Worm (Caenorhabditis elegans) whole organism, L4/young adult: ENCODE results near the gene srh-173.

Experiments
- W03F9.2 ChIP-seq: fragments of 150-350 bp; optimal IDR thresholded peaks from 2 replicates; lab custom pipeline; 2014; ENCODE audit warnings: missing biosample characterization, missing genetic modification characterization
- dao-5 ChIP-seq: sonication (generic microtip); optimal IDR thresholded peaks from 2 replicates; lab custom pipeline; 2016; ENCODE audit warnings: missing genotype, missing genetic modification characterization, moderate library complexity, missing compliant biosample characterization
- him-1 ChIP-seq: sonication (generic microtip); optimal IDR thresholded peaks from 2 replicates; lab custom pipeline; 2016; ENCODE audit warnings: missing genotype, missing genetic modification reagents, missing genetic modification characterization, missing compliant biosample characterization

Gene srh-173

DNA sequence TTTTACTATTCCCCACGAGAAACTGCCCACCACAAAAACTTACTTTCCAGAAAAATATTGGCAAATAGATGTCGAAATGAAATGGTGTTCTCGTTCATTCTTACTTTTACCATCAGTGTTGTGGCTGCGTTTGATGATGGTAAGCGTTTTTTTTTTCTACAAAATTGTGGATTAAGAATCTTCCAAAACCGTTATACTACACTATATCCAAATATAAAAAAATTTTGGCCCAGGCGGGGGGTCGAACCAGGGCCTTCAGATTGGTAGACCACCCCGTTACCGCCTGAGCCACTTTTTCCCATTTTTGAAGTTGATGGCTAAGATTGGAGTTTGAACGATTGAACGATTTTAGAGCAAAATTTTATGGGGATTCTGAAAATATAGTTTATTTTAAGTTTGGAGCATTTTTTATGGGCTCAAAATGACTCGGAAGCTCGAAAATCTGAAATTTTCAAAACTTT is 49.9 kb downstream of the srh-173 start, which contains the start of gene lgc-55:
TSS of gene lgc-55 (plus strand) at position 51 of the 461 bp plus-strand sequence.
- no peak for TF ChIP-seq W03F9.2
- no peak for TF ChIP-seq him-1 (tag; lab: Kevin White, UChicago)
- no peak for TF ChIP-seq dao-5 (tag; lab: Kevin White, UChicago)
